Fruit fly (Drosophila melanogaster) whole organism: Measurements from ENCODE around the gene Mco4.

ENCODE experiments used
- CG8478 ChIP-seq: fragments of >200 bp; optimal IDR thresholded peaks from 2 replicates; lab custom pipeline; 2018; ENCODE audit warnings: inconsistent platforms
- Dll ChIP-seq: fragments of >200 bp; optimal IDR thresholded peaks from 2 replicates; lab custom pipeline; 2017
- EcR ChIP-seq, 2 experiments: fragments of >200 bp; optimal IDR thresholded peaks; 2 replicates each; lab custom pipeline; 2017; ENCODE audit warnings: missing biosample characterization in 2 of 2, missing genetic modification characterization in 2 of 2, missing genetic modification reagents in 2 of 2
- pan ChIP-seq: fragments of >200 bp; optimal IDR thresholded peaks from 2 replicates; lab custom pipeline; 2017
- psq ChIP-seq: fragments of >200 bp; optimal IDR thresholded peaks from 2 replicates; lab custom pipeline; 2017
- usp ChIP-seq: fragments of >200 bp; optimal IDR thresholded peaks from 2 replicates; lab custom pipeline; 2017; ENCODE audit warnings: missing biosample characterization, missing genetic modification characterization, mixed read lengths

Gene Mco4

dm6 chrX:17806973-17807372 lies 49.0 kb downstream of the Mco4 start:
- no peak for TF ChIP-seq pan (lab: Kevin White, UChicago)
- TF ChIP-seq psq = no peak
- TF ChIP-seq usp (GFP tag; lab: Kevin White, UChicago) = no peak
- TF ChIP-seq Dll (lab: Kevin White, UChicago) = no peak
- TF ChIP-seq CG8478 (lab: Kevin White, UChicago) = no peak
- TF ChIP-seq EcR (GFP tag; optimal IDR thresholded peaks at IDR 0.05; lab: Kevin White, UChicago) = no peak

dm6 chrX:17806335-17806734 lies 49.6 kb downstream of the Mco4 start:
- no peak for TF ChIP-seq usp (GFP tag; lab: Kevin White, UChicago)
- TF ChIP-seq psq = no peak
- no peak for TF ChIP-seq CG8478 (lab: Kevin White, UChicago)

- TF ChIP-seq usp (GFP tag; lab: Kevin White, UChicago) = no peak
- no peak for TF ChIP-seq EcR (GFP tag; optimal IDR thresholded peaks at IDR 0.05; lab: Kevin White, UChicago)
- no peak for TF ChIP-seq CG8478 (lab: Kevin White, UChicago)
- TF ChIP-seq Dll (lab: Kevin White, UChicago) = no peak
- TF ChIP-seq psq = no peak
- TF ChIP-seq pan (lab: Kevin White, UChicago) = no peak
Measured at dm6 chrX:17804048-17804447, 51.9 kb downstream of the Mco4 start.
